Fruit fly (Drosophila melanogaster) whole organism, pupa: ENCODE results near the gene CG34323.

ENCODE experiments used
- CG10348 ChIP-seq: fragments of 200-800 bp; sonication (Bioruptor generic); IDR thresholded peaks from 2 replicates; pipeline ENCODE4 v1.3.6; 2022; ENCODE audit warnings: missing biosample characterization, missing genetic modification characterization
- CG12605 ChIP-seq: fragments of 200-800 bp; sonication (Bioruptor generic); IDR thresholded peaks from 2 replicates; pipeline ENCODE4 v1.3.6; 2022; ENCODE audit warnings: missing biosample characterization, missing genetic modification characterization
- CG13204 ChIP-seq: fragments of 200-800 bp; sonication (Bioruptor generic); optimal IDR thresholded peaks from 2 replicates; lab custom pipeline; 2018; ENCODE audit warnings: missing biosample characterization, mild to moderate bottlenecking, missing genetic modification characterization, moderate library complexity
- CG14655 ChIP-seq: fragments of 200-800 bp; sonication (Bioruptor generic); optimal IDR thresholded peaks from 3 replicates; lab custom pipeline; 2017; ENCODE audit warnings: mild to moderate bottlenecking, missing biosample characterization, missing genetic modification reagents, missing genetic modification characterization
- CG15710 ChIP-seq: fragments of 200-800 bp; sonication (Bioruptor generic); optimal IDR thresholded peaks from 2 replicates; lab custom pipeline; 2018; ENCODE audit warnings: missing biosample characterization, mild to moderate bottlenecking, missing genetic modification characterization, moderate library complexity
- CG17806 ChIP-seq: fragments of 200-800 bp; sonication (Bioruptor generic); optimal IDR thresholded peaks from 2 replicates; lab custom pipeline; 2018; ENCODE audit warnings: missing biosample characterization, mild to moderate bottlenecking, missing genetic modification characterization, moderate library complexity
- CG32121 ChIP-seq: fragments of 200-800 bp; sonication (Bioruptor generic); IDR thresholded peaks from 2 replicates; pipeline ENCODE4 v1.3.6; 2022; ENCODE audit warnings: missing biosample characterization, missing genetic modification characterization
- CG34367 ChIP-seq: fragments of 200-800 bp; sonication (Bioruptor generic); optimal IDR thresholded peaks from 2 replicates; lab custom pipeline; 2018; ENCODE audit warnings: missing biosample characterization, mild to moderate bottlenecking, missing genetic modification characterization
- CG4496 ChIP-seq: fragments of 200-800 bp; sonication (Bioruptor generic); IDR thresholded peaks from 3 replicates; pipeline ENCODE4 v1.3.6; 2022; ENCODE audit warnings: missing biosample characterization, missing genetic modification characterization
- CG8159 ChIP-seq: fragments of 200-800 bp; sonication (Bioruptor generic); optimal IDR thresholded peaks from 3 replicates; lab custom pipeline; 2018; ENCODE audit warnings: missing biosample characterization, mild to moderate bottlenecking, missing genetic modification characterization, moderate library complexity
- CG8301 ChIP-seq: fragments of 200-800 bp; sonication (Bioruptor generic); optimal IDR thresholded peaks from 2 replicates; lab custom pipeline; 2018; ENCODE audit warnings: missing biosample characterization, mild to moderate bottlenecking, missing genetic modification characterization
- CG9948 ChIP-seq: fragments of 200-800 bp; sonication (Bioruptor generic); optimal IDR thresholded peaks from 2 replicates; lab custom pipeline; 2018; ENCODE audit warnings: missing biosample characterization, mild to moderate bottlenecking, missing genetic modification characterization, moderate library complexity
- D1 ChIP-seq: fragments of 200-800 bp; sonication (Bioruptor generic); optimal IDR thresholded peaks from 2 replicates; lab custom pipeline; 2018; ENCODE audit warnings: missing biosample characterization, mild to moderate bottlenecking, missing genetic modification characterization, moderate library complexity
- EcR ChIP-seq: fragments of 200-800 bp; sonication (Bioruptor generic); optimal IDR thresholded peaks from 3 replicates; lab custom pipeline; 2019; ENCODE audit warnings: missing biosample characterization, missing genetic modification characterization, mild to moderate bottlenecking, moderate library complexity, missing genetic modification reagents
- Ets98B ChIP-seq: fragments of 200-800 bp; sonication (Bioruptor generic); IDR thresholded peaks from 2 replicates; pipeline ENCODE4 v1.3.6; 2022; ENCODE audit warnings: missing biosample characterization, missing genetic modification characterization
- Pif1B ChIP-seq: fragments of 200-800 bp; sonication (Bioruptor generic); optimal IDR thresholded peaks from 3 replicates; lab custom pipeline; 2016; ENCODE audit warnings: missing biosample characterization, missing genetic modification characterization
- Snoo ChIP-seq: fragments of 200-800 bp; sonication (Bioruptor generic); optimal IDR thresholded peaks from 3 replicates; lab custom pipeline; 2017; ENCODE audit warnings: missing biosample characterization, mild to moderate bottlenecking, missing genetic modification characterization, inconsistent platforms
- fd96Ca ChIP-seq: fragments of 200-800 bp; sonication (Bioruptor generic); IDR thresholded peaks from 3 replicates; pipeline ENCODE4 v1.3.6; 2022; ENCODE audit warnings: missing biosample characterization, missing genetic modification characterization
- gl ChIP-seq: fragments of 200-800 bp; sonication (Bioruptor generic); optimal IDR thresholded peaks from 2 replicates; lab custom pipeline; 2018; ENCODE audit warnings: missing biosample characterization, mild to moderate bottlenecking, missing genetic modification characterization
- rn ChIP-seq: fragments of 200-800 bp; sonication (Bioruptor generic); IDR thresholded peaks from 2 replicates; pipeline ENCODE4 v1.3.6; 2022; ENCODE audit warnings: missing biosample characterization, missing genetic modification characterization

CG34323 gene

DNA sequence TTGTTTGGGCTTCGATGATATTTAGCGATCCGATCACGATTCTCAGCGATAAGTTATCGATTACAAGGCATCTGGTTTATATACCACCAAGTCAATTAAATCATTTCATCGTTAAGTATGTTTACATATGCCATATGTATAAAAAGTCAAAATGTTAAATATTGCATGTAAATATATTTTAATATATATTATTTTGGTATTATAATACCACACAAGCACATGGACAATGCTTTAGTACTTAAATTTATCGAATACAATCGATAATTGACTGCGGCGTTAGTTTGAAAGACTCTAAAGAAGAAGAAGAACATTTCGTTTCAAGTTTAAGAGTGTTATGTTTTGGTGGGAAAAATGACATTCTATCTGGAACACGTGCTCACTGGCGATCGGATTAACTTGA is at the start of gene CG34323:
Gene CG34323 (plus strand): TSS at position 301 of the 400 bp plus-strand sequence.
- no peak for TF ChIP-seq Snoo (tag; lab: Kevin White, UChicago)
- no peak for TF ChIP-seq CG12605 (GFP tag; lab: Robert Waterston, UW)
- TF ChIP-seq gl (tag; lab: Kevin White, UChicago): no peak
- no peak for TF ChIP-seq CG32121 (GFP tag; lab: Robert Waterston, UW)
- no peak for TF ChIP-seq CG15710 (tag; lab: Kevin White, UChicago)
- no peak for TF ChIP-seq CG8301 (tag; lab: Kevin White, UChicago)
- no peak for TF ChIP-seq CG9948
- no peak for TF ChIP-seq Pif1B (GFP tag; lab: Kevin White, UChicago)
- no peak for TF ChIP-seq EcR (GFP tag; lab: Kevin White, UChicago)
- no peak for TF ChIP-seq fd96Ca
- no peak for TF ChIP-seq rn (GFP tag; lab: Robert Waterston, UW)
- no peak for TF ChIP-seq CG4496 (GFP tag; lab: Robert Waterston, UW)
- TF ChIP-seq Ets98B (GFP tag; lab: Robert Waterston, UW): no peak

DNA sequence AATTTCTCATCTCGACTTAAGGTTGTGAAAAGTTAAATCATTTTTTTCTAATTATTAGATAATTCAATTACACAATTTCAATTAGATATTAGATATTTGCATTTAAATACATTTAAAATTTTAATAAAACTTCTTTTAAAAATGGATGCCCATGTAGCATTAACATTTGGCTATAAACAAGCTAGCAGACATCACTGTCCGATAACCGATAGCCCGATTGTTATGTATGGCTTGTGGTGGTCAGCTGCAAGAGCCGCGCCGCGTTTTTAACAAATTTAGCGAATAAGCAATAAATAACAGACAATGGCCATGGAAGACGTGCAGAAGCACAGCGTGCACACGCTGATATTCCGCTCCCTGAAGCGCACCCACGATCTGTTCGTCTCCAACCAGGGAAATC is 49.4 kb upstream of the CG34323 start, which contains the start of gene Tango4:
Gene Tango4 (plus strand): TSS at position 212 of the 400 bp plus-strand sequence.
- no peak for TF ChIP-seq rn (GFP tag; lab: Robert Waterston, UW)

DNA sequence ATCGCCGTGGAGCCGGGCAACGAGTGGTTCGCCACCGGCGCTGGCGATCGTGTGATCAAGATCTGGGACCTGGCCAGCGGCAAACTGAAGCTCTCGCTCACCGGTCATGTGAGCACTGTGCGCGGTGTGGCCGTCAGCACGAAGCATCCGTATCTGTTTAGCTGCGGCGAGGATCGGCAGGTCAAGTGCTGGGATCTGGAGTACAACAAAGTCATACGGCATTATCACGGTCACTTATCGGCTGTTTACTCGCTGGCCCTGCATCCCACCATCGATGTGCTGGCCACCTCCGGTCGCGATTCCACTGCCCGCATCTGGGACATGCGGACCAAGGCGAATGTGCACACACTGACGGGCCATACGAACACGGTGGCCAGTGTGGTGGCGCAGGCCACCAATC is 48.5 kb upstream of the CG34323 start:
- no peak for TF ChIP-seq CG8159 (tag; lab: Kevin White, UChicago)
- no peak for TF ChIP-seq fd96Ca
- no peak for TF ChIP-seq Snoo (tag; lab: Kevin White, UChicago)

DNA sequence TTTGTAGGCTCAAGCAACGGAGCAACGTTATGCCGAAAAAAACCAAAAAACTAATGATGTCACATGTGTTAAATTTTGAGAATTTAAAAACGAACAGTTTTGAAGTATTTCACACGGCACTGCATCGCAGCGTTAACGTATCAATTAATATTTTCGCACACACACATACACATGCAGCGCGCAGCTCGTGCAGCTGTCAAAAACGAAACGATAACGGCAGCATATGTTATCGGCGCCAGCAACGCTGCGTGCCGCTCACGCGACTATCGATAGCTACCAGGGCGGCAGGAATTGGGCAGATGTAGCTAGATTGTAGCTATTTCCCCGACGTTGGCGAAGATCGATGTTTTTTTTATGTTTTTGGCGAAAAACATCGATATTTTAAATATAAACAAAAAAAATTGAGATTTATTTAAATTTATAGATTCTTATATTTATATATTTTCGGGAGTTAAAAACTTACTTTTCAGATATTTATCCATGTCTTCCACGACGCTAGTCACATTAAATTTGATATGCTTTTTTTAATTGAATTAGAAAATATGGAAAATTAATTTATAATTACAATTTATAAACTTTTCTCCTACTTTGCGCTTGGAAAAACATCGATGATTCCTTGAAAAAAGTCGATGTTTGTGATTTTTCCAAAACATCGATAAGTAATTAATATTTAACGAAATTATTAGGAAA is 41.3 kb upstream of the CG34323 start, which contains the start of gene Usp7:
Gene Usp7 (minus strand): TSS at position 208 of the 690 bp plus-strand sequence.
- TF ChIP-seq CG17806 (no peak), CG12605 (GFP tag; lab: Robert Waterston, UW) (no peak), Snoo (tag; lab: Kevin White, UChicago) (no peak), CG4496 (GFP tag; lab: Robert Waterston, UW) (peak; percentile 63), Ets98B (GFP tag; lab: Robert Waterston, UW) (peak; percentile 22; the same call in 1 of the 2 replicates), CG34367 (no peak), gl (tag; lab: Kevin White, UChicago) (no peak)
- TF ChIP-seq, all 21 proteins: peak for 2

DNA sequence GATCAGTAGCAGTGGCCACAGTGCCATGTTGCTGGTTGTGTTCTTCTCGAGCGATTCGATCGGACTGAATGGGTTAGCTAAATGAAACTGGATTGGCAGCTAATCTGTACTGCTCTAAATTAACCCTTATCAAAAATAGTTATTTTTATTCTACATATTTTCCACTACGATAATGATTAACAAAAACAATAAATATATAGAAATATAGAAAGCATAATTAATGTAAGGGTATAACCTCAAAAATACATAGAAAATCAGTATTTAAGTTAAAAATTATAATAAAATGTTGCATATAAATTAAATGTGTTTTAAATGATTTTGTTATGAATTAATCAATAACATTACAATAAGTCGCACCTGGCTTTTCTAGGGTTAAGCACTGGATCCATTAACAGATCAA is 38.8 kb upstream of the CG34323 start, which contains the start of gene Cyp311a1:
Gene Cyp311a1 (minus strand): TSS at position 66 of the 400 bp plus-strand sequence.
- no peak for TF ChIP-seq fd96Ca
- TF ChIP-seq D1 (tag; lab: Kevin White, UChicago): no peak
- no peak for TF ChIP-seq CG8159 (tag; lab: Kevin White, UChicago)
- no peak for TF ChIP-seq CG12605 (GFP tag; lab: Robert Waterston, UW)
- no peak for TF ChIP-seq CG14655 (GFP tag; lab: Kevin White, UChicago)
- TF ChIP-seq CG4496 (GFP tag; lab: Robert Waterston, UW): no peak
- TF ChIP-seq CG9948: no peak
- TF ChIP-seq CG13204 (GFP tag; lab: Kevin White, UChicago): no peak
- no peak for TF ChIP-seq Pif1B (GFP tag; lab: Kevin White, UChicago)
- no peak for TF ChIP-seq CG15710 (tag; lab: Kevin White, UChicago)
- no peak for TF ChIP-seq rn (GFP tag; lab: Robert Waterston, UW)
- no peak for TF ChIP-seq gl (tag; lab: Kevin White, UChicago)
- TF ChIP-seq, all 21 proteins: peak for 0

DNA sequence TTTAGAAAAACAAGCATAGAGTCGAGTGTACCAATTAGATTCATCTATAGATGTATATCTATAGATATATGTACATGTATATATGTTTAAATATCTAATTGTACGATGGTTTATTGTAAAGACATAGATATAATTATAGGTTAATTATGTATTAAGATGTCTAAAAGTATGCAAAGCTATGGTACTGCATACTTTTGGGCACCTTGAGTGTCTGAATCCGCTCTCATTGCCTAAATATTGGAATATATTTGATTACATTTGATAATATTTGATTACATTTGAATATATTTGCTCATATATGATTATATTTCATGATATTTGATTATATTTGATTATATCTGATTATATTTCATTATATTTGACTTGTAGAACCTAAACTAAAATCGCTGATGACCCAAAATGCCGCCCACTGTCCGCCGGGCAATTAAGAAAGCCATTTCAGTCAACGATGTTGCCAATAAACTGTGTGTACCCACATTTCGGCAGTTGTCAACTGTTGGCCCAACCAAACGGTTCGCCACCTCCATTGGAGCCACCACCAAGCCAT is 38.0 kb upstream of the CG34323 start, which contains the start of gene Cyp318a1:
Gene Cyp318a1 (plus strand): TSS at position 497 of the 547 bp plus-strand sequence.
- no peak for TF ChIP-seq CG8159 (tag; lab: Kevin White, UChicago)
- TF ChIP-seq Pif1B (GFP tag; lab: Kevin White, UChicago): no peak
- no peak for TF ChIP-seq CG4496 (GFP tag; lab: Robert Waterston, UW)
- no peak for TF ChIP-seq rn (GFP tag; lab: Robert Waterston, UW)
- TF ChIP-seq CG9948: no peak
- TF ChIP-seq Ets98B (GFP tag; lab: Robert Waterston, UW): no peak
- no peak for TF ChIP-seq fd96Ca
- TF ChIP-seq EcR (GFP tag; lab: Kevin White, UChicago): no peak
- no peak for TF ChIP-seq CG10348
- TF ChIP-seq CG8301 (tag; lab: Kevin White, UChicago): no peak
- no peak for TF ChIP-seq CG32121 (GFP tag; lab: Robert Waterston, UW)
- no peak for TF ChIP-seq Snoo (tag; lab: Kevin White, UChicago)
- TF ChIP-seq D1 (tag; lab: Kevin White, UChicago): no peak
- no peak for TF ChIP-seq CG34367
- TF ChIP-seq CG13204 (GFP tag; lab: Kevin White, UChicago): no peak
- no peak for TF ChIP-seq CG14655 (GFP tag; lab: Kevin White, UChicago)
- TF ChIP-seq CG15710 (tag; lab: Kevin White, UChicago): no peak
- TF ChIP-seq gl (tag; lab: Kevin White, UChicago): no peak
- TF ChIP-seq CG12605 (GFP tag; lab: Robert Waterston, UW): no peak
